Worm (Caenorhabditis elegans) whole organism, L4/young adult: ENCODE data around the gene ift-139.

Experiments
- dao-5 ChIP-seq: sonication (generic microtip); optimal IDR thresholded peaks from 2 replicates; lab custom pipeline; 2016; ENCODE audit warnings: missing genotype, missing genetic modification characterization, moderate library complexity, missing compliant biosample characterization
- him-1 ChIP-seq: sonication (generic microtip); optimal IDR thresholded peaks from 2 replicates; lab custom pipeline; 2016; ENCODE audit warnings: missing genotype, missing genetic modification reagents, missing genetic modification characterization, missing compliant biosample characterization

ce11 chrIII:6002024-6002423 is 37.2 kb downstream of the ift-139 start:
- no peak for TF ChIP-seq dao-5 (tag; lab: Kevin White, UChicago)
- no peak for TF ChIP-seq him-1 (tag; lab: Kevin White, UChicago)
